Worm (Caenorhabditis elegans) whole organism, L2 larva: ENCODE measurements around the gene rnh-1.0.
A peak's percentile ranks its signal among the peaks of the same experiment; 100 is the strongest.

Experiments used
- C34F6.9 ChIP-seq: fragments of 150-350 bp; optimal IDR thresholded peaks from 2 replicates; lab custom pipeline; 2014; ENCODE audit warnings: missing biosample characterization, missing genetic modification characterization
- F13H6.1 ChIP-seq: sonication (generic microtip); optimal IDR thresholded peaks from 2 replicates; lab custom pipeline; 2016; ENCODE audit warnings: missing genetic modification characterization, missing compliant biosample characterization
- Y55F3AM.14 ChIP-seq: fragments of 200-800 bp; sonication (Bioruptor generic); optimal IDR thresholded peaks from 2 replicates; lab custom pipeline; 2018; ENCODE audit warnings: mild to moderate bottlenecking, missing genetic modification characterization, missing compliant biosample characterization
- ZK546.5 ChIP-seq: sonication (generic microtip); optimal IDR thresholded peaks from 2 replicates; lab custom pipeline; 2017; ENCODE audit warnings: missing biosample characterization, missing genetic modification characterization
- alr-1 ChIP-seq: fragments of 150-350 bp; optimal IDR thresholded peaks from 2 replicates; lab custom pipeline; 2014; ENCODE audit warnings: missing biosample characterization, missing genetic modification characterization
- aly-2 ChIP-seq: fragments of 150-350 bp; optimal IDR thresholded peaks from 2 replicates; lab custom pipeline; 2014; ENCODE audit warnings: missing biosample characterization, missing genetic modification characterization
- ama-1 ChIP-seq: fragments of 150-350 bp; optimal IDR thresholded peaks from 2 replicates; lab custom pipeline; 2018; ENCODE audit warnings: inconsistent platforms
- blmp-1 ChIP-seq: sonication (generic microtip); optimal IDR thresholded peaks from 2 replicates; lab custom pipeline; 2017; ENCODE audit warnings: missing genetic modification characterization, mild to moderate bottlenecking, missing compliant biosample characterization, antibody characterized with exemption, moderate library complexity; ENCODE audit not compliant: insufficient read depth
- ceh-16 ChIP-seq: fragments of 150-350 bp; optimal IDR thresholded peaks from 2 replicates; lab custom pipeline; 2014; ENCODE audit warnings: missing biosample characterization, missing genetic modification characterization
- ceh-82 ChIP-seq: fragments of 150-350 bp; optimal IDR thresholded peaks from 2 replicates; lab custom pipeline; 2014; ENCODE audit warnings: missing biosample characterization, missing genetic modification characterization
- crh-2 ChIP-seq: sonication (generic microtip); optimal IDR thresholded peaks from 2 replicates; lab custom pipeline; 2017; ENCODE audit warnings: missing biosample characterization, missing genetic modification characterization
- elt-1 ChIP-seq: fragments of 150-350 bp; optimal IDR thresholded peaks from 2 replicates; lab custom pipeline; 2014; ENCODE audit warnings: missing biosample characterization, missing genetic modification characterization
- fos-1 ChIP-seq: fragments of 150-350 bp; optimal IDR thresholded peaks from 2 replicates; lab custom pipeline; 2014; ENCODE audit warnings: missing biosample characterization, missing genetic modification characterization
- gmeb-1 ChIP-seq: fragments of 150-350 bp; optimal IDR thresholded peaks from 2 replicates; lab custom pipeline; 2014; ENCODE audit warnings: missing biosample characterization, missing genetic modification characterization
- lin-11 ChIP-seq: fragments of 150-350 bp; sonication (generic microtip); optimal IDR thresholded peaks from 2 replicates; lab custom pipeline; 2014; ENCODE audit warnings: missing biosample characterization, missing genetic modification characterization, inconsistent platforms, mixed read lengths
- lin-13 ChIP-seq: fragments of 150-350 bp; optimal IDR thresholded peaks from 2 replicates; lab custom pipeline; 2014; ENCODE audit warnings: missing biosample characterization, missing genetic modification reagents, missing genetic modification characterization
- lin-39 ChIP-seq: fragments of 150-350 bp; optimal IDR thresholded peaks from 2 replicates; lab custom pipeline; 2014; ENCODE audit warnings: missing biosample characterization, missing genetic modification reagents, missing genetic modification characterization
- lsy-2 ChIP-seq, 2 experiments: fragments of 150-350 bp in 1 of 2; sonication (generic microtip) in 1 of 2; optimal IDR thresholded peaks; 2 replicates each; lab custom pipeline; 2014 to 2017; ENCODE audit warnings: missing biosample characterization in 2 of 2, missing genetic modification characterization in 2 of 2
- mab-5 ChIP-seq: fragments of 150-350 bp; optimal IDR thresholded peaks from 2 replicates; lab custom pipeline; 2014; ENCODE audit warnings: missing biosample characterization, missing genetic modification characterization
- mbf-1 ChIP-seq: sonication (generic microtip); optimal IDR thresholded peaks from 2 replicates; lab custom pipeline; 2017; ENCODE audit warnings: missing biosample characterization, missing genetic modification characterization
- mdl-1 ChIP-seq, 2 experiments: fragments of 150-350 bp in 1 of 2; sonication (generic microtip) in 1 of 2; optimal IDR thresholded peaks; 2 replicates each; lab custom pipeline; 2017; ENCODE audit warnings: missing biosample characterization in 2 of 2, missing genetic modification characterization in 2 of 2
- nhr-10 ChIP-seq: sonication (generic microtip); optimal IDR thresholded peaks from 2 replicates; lab custom pipeline; 2017; ENCODE audit warnings: missing biosample characterization, missing genetic modification characterization
- nhr-129 ChIP-seq: fragments of 150-350 bp; optimal IDR thresholded peaks from 2 replicates; lab custom pipeline; 2014; ENCODE audit warnings: missing biosample characterization, missing genetic modification characterization
- nhr-21 ChIP-seq: fragments of 150-350 bp; optimal IDR thresholded peaks from 2 replicates; lab custom pipeline; 2014; ENCODE audit warnings: missing biosample characterization, missing genetic modification characterization
- nhr-23 ChIP-seq: fragments of 150-350 bp; optimal IDR thresholded peaks from 2 replicates; lab custom pipeline; 2014; ENCODE audit warnings: missing biosample characterization, missing genetic modification reagents, missing genetic modification characterization
- nhr-237 ChIP-seq: fragments of 150-350 bp; optimal IDR thresholded peaks from 2 replicates; lab custom pipeline; 2014; ENCODE audit warnings: missing biosample characterization, missing genetic modification characterization
- nhr-25 ChIP-seq: fragments of 150-350 bp; sonication (generic microtip); optimal IDR thresholded peaks from 3 replicates; lab custom pipeline; 2014; ENCODE audit warnings: missing biosample characterization, missing genetic modification characterization
- nhr-6 ChIP-seq: fragments of 150-350 bp; optimal IDR thresholded peaks from 2 replicates; lab custom pipeline; 2014; ENCODE audit warnings: missing biosample characterization, missing genetic modification characterization
- peb-1 ChIP-seq: fragments of 150-350 bp; optimal IDR thresholded peaks from 2 replicates; lab custom pipeline; 2014; ENCODE audit warnings: missing biosample characterization, missing genetic modification characterization
- skn-1 ChIP-seq: sonication (generic microtip); optimal IDR thresholded peaks from 2 replicates; lab custom pipeline; 2017; ENCODE audit warnings: missing biosample characterization, missing genetic modification characterization
- sma-3 ChIP-seq: sonication (generic microtip); optimal IDR thresholded peaks from 2 replicates; lab custom pipeline; 2016; ENCODE audit warnings: missing genetic modification reagents, missing genetic modification characterization, missing compliant biosample characterization
- sma-9 ChIP-seq, 2 experiments: fragments of 150-350 bp in 1 of 2; sonication (generic microtip) in 1 of 2; optimal IDR thresholded peaks; 2 replicates each; lab custom pipeline; 2014 to 2016; ENCODE audit warnings: missing genetic modification characterization in 2 of 2, mild to moderate bottlenecking in 1 of 2, missing biosample characterization in 1 of 2, missing compliant biosample characterization in 1 of 2, missing genetic modification reagents in 1 of 2, moderate library complexity in 1 of 2
- snpc-4 ChIP-seq: fragments of 150-350 bp; optimal IDR thresholded peaks from 2 replicates; lab custom pipeline; 2014; ENCODE audit warnings: missing biosample characterization, missing genetic modification characterization
- unc-55 ChIP-seq: fragments of 150-350 bp; sonication (generic microtip); optimal IDR thresholded peaks from 3 replicates; lab custom pipeline; 2014; ENCODE audit warnings: missing biosample characterization, missing genetic modification reagents, missing genetic modification characterization
- zag-1 ChIP-seq: fragments of 150-350 bp; optimal IDR thresholded peaks from 2 replicates; lab custom pipeline; 2014; ENCODE audit warnings: missing biosample characterization, missing genetic modification characterization
- ztf-1 ChIP-seq: fragments of 200-800 bp; sonication (Bioruptor generic); conservative IDR thresholded peaks from 2 replicates; pipeline ENCODE4 v1.3.6; 2022; ENCODE audit warnings: missing genetic modification characterization, missing compliant biosample characterization
- ztf-4 ChIP-seq: fragments of 150-350 bp; optimal IDR thresholded peaks from 2 replicates; lab custom pipeline; 2014; ENCODE audit warnings: missing biosample characterization, missing genetic modification characterization

Gene rnh-1.0

ce11 chrII:4949380-4949950, 45.7 kb upstream of the rnh-1.0 start, which contains the start of the genes try-1 and zyg-12:
TSS of gene try-1 (minus strand) at chrII:4949527.
TSS of gene zyg-12 (plus strand) at chrII:4949900.
- TF ChIP-seq fos-1 (tag; lab: Kevin White, UChicago), result no peak
- TF ChIP-seq zag-1 (tag; lab: Kevin White, UChicago), result no peak
- TF ChIP-seq sma-3 (GFP tag; lab: Kevin White, UChicago), result no peak
- no peak for TF ChIP-seq mbf-1
- no peak for TF ChIP-seq ztf-4 (tag; lab: Kevin White, UChicago)
- no peak for TF ChIP-seq aly-2 (tag; lab: Kevin White, UChicago)
- no peak for TF ChIP-seq ceh-16 (tag; lab: Kevin White, UChicago)
- TF ChIP-seq skn-1 (tag; lab: Kevin White, UChicago), result no peak
- no peak for TF ChIP-seq nhr-23 (tag; lab: Kevin White, UChicago)
- no peak for TF ChIP-seq F13H6.1 (tag; lab: Kevin White, UChicago)
- no peak for TF ChIP-seq mdl-1 (tag; optimal IDR thresholded peaks at IDR 0.05; lab: Kevin White, UChicago)
- no peak for TF ChIP-seq nhr-129 (tag; lab: Kevin White, UChicago)

DNA sequence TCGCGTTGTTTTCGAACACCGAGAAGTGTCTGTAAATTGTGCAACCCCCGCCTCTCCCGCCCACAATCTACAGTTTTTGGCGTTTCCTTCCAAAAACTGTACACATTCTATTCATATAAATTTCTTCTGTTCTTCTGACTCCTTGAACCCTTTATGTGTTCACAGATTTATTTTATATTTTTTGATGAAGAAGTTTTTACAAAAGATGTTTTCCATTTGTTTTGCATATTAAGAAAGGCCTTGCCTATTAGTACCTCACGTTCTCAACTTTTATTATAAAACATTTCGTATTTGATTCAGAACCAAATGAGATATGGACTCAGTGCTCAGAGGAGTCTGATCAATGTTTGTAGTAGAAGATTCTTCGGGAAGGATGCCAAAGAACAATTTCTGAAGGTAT, 41.8 kb upstream of the rnh-1.0 start, which contains the start of gene ndx-3:
ndx-3 (plus strand) TSS at position 301 of the 400 bp plus-strand sequence.
- TF ChIP-seq ceh-82 (tag; lab: Kevin White, UChicago), result no peak
- no peak for TF ChIP-seq Y55F3AM.14 (GFP tag; lab: Kevin White, UChicago)
- TF ChIP-seq elt-1, result no peak
- no peak for TF ChIP-seq crh-2 (tag; lab: Kevin White, UChicago)
- no peak for TF ChIP-seq nhr-23 (tag; lab: Kevin White, UChicago)
- no peak for TF ChIP-seq blmp-1 (tag; lab: Kevin White, UChicago)
- no peak for TF ChIP-seq lsy-2 (tag; optimal IDR thresholded peaks at IDR 0.05; lab: Kevin White, UChicago)
- no peak for TF ChIP-seq nhr-237 (tag; lab: Kevin White, UChicago)
- TF ChIP-seq mdl-1 (tag; optimal IDR thresholded peaks at IDR 0.05; lab: Kevin White, UChicago), result no peak

DNA sequence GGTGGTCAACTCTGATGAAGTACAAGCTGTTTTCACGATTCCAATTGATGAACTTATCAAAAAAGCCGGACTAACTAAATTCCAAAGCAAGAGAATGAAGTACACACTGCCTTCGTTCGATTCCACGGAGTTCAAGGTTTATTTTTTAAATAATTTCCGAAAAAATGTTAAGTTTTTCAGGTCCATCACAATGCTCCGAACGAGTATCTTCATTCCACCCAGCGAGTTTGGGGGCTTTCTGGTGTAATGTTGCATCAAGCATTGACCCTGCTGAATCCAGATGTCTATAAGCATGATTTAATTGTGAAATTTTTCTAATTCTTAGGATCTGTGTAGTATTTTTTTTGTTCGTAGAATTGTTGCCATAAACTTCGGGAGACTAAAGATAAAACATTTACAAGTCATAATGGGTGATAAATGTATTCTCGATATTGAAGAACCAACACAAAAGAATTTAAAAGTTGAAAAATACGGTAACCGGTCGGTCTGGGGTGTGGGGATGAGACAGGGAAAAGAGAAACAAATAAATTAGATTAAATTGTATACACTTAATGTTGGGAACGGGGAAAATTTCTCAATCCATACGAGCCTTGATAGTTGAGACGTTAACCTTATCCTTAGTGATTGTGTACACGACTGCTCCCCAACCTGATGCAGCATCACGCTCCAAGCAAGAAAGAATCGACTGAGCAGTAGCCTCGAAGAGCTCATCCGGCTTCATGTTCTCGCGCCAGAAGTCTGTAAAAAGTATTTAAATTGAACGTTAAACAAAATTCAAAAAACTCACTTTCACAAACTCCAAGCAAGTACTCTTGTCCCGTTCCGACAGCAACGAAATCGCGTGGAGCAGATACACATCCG, 40.8 kb upstream of the rnh-1.0 start:
- TF ChIP-seq blmp-1 (tag; lab: Kevin White, UChicago) (no peak), mab-5 (tag; lab: Kevin White, UChicago) (no peak), fos-1 (tag; lab: Kevin White, UChicago) (no peak), alr-1 (tag; lab: Kevin White, UChicago) (no peak), lin-13 (GFP tag; lab: Kevin White, UChicago) (no peak), mdl-1 (tag; optimal IDR thresholded peaks at IDR 0.05; lab: Kevin White, UChicago) (no peak)

- TF ChIP-seq sma-9 (GFP tag; optimal IDR thresholded peaks at IDR 0.05; lab: Kevin White, UChicago) (peak; percentile 33), sma-9 (tag; optimal IDR thresholded peaks at IDR 0.05; lab: Kevin White, UChicago) (no peak), fos-1 (tag; lab: Kevin White, UChicago) (peak; percentile 37), ZK546.5 (tag; lab: Kevin White, UChicago) (no peak), ceh-82 (tag; lab: Kevin White, UChicago) (no peak), Y55F3AM.14 (GFP tag; lab: Kevin White, UChicago) (no peak), nhr-23 (tag; lab: Kevin White, UChicago) (no peak), C34F6.9 (tag; lab: Kevin White, UChicago) (peak; percentile 77), F13H6.1 (tag; lab: Kevin White, UChicago) (peak; percentile 13), lin-39 (tag; lab: Kevin White, UChicago) (no peak), ztf-1 (GFP tag; lab: Robert Waterston, UW) (no peak), ceh-16 (tag; lab: Kevin White, UChicago) (no peak), nhr-10 (tag; lab: Kevin White, UChicago) (no peak), lin-11 (tag; lab: Kevin White, UChicago) (peak; percentile 28), nhr-129 (tag; lab: Kevin White, UChicago) (peak; percentile 84), lsy-2 (tag; optimal IDR thresholded peaks at IDR 0.05; lab: Kevin White, UChicago) (peak; percentile 22 to 76), gmeb-1 (tag; lab: Kevin White, UChicago) (peak; percentile 25), peb-1 (tag; lab: Kevin White, UChicago) (no peak), nhr-6 (tag; lab: Kevin White, UChicago) (no peak), sma-3 (GFP tag; lab: Kevin White, UChicago) (peak; percentile 45), unc-55 (peak; percentile 79), skn-1 (tag; lab: Kevin White, UChicago) (peak; percentile 89), ama-1 (peak; percentile 60), lin-13 (GFP tag; lab: Kevin White, UChicago) (peak; percentile 76), crh-2 (tag; lab: Kevin White, UChicago) (peak; percentile 73), snpc-4 (tag; lab: Kevin White, UChicago) (peak; percentile 33), nhr-25 (tag; lab: Kevin White, UChicago) (peak; percentile 46), nhr-21 (tag; lab: Kevin White, UChicago) (peak; percentile 41), ztf-4 (tag; lab: Kevin White, UChicago) (no peak)
Measured at ce11 chrII:4955353-4955752, 39.8 kb upstream of the rnh-1.0 start, which contains the start of gene pbs-3. TSS of gene pbs-3 (minus strand) at chrII:4955427.
